Fruit fly (Drosophila melanogaster) whole organism, embryonic: Measurements from ENCODE around the gene RpL34b.

ENCODE experiments used
- Blimp-1 ChIP-seq: fragments of 200-800 bp; sonication (Bioruptor generic); optimal IDR thresholded peaks from 3 replicates; lab custom pipeline; 2018; ENCODE audit warnings: missing biosample characterization, missing genetic modification characterization, mild to moderate bottlenecking, moderate library complexity, missing genetic modification reagents
- CG11560 ChIP-seq: fragments of 200-800 bp; sonication (Bioruptor generic); IDR thresholded peaks from 3 replicates; pipeline ENCODE4 v1.3.6; 2022; ENCODE audit warnings: missing biosample characterization, missing genetic modification characterization
- CG11696 ChIP-seq: fragments of 200-800 bp; sonication (Bioruptor generic); IDR thresholded peaks from 2 replicates; pipeline ENCODE4 v1.3.6; 2022; ENCODE audit warnings: missing biosample characterization, missing genetic modification characterization
- CG34376 ChIP-seq: fragments of 200-800 bp; sonication (Bioruptor generic); optimal IDR thresholded peaks from 2 replicates; lab custom pipeline; 2018; ENCODE audit warnings: missing biosample characterization, mild to moderate bottlenecking, missing genetic modification characterization
- CG6683 ChIP-seq: fragments of 200-800 bp; sonication (Bioruptor generic); optimal IDR thresholded peaks from 2 replicates; lab custom pipeline; 2017; ENCODE audit warnings: missing biosample characterization, mild to moderate bottlenecking, missing genetic modification characterization, missing genetic modification reagents
- CG6791 ChIP-seq: fragments of 200-800 bp; sonication (Bioruptor generic); IDR thresholded peaks from 3 replicates; pipeline ENCODE4 v1.3.6; 2022; ENCODE audit warnings: missing biosample characterization, missing genetic modification characterization; ENCODE audit not compliant: partially characterized antibody
- CG6813 ChIP-seq: fragments of 200-800 bp; sonication (Bioruptor generic); optimal IDR thresholded peaks from 2 replicates; lab custom pipeline; 2017; ENCODE audit warnings: missing biosample characterization, missing genetic modification characterization, mild to moderate bottlenecking, moderate library complexity, missing genetic modification reagents
- CG8281 ChIP-seq: fragments of 200-800 bp; sonication (Bioruptor generic); optimal IDR thresholded peaks from 2 replicates; lab custom pipeline; 2018; ENCODE audit warnings: missing biosample characterization, mild to moderate bottlenecking, missing genetic modification characterization, moderate library complexity
- CG9797 ChIP-seq: fragments of 200-800 bp; sonication (Bioruptor generic); optimal IDR thresholded peaks from 3 replicates; lab custom pipeline; 2018; ENCODE audit warnings: missing biosample characterization, mild to moderate bottlenecking, missing genetic modification characterization
- CG9876 ChIP-seq: fragments of 200-800 bp; sonication (Bioruptor generic); optimal IDR thresholded peaks from 2 replicates; lab custom pipeline; 2016; ENCODE audit warnings: missing biosample characterization, missing genetic modification characterization
- Hr78 ChIP-seq, 2 experiments: fragments of 200-800 bp in 1 of 2; fragments of >200 bp in 1 of 2; sonication (Bioruptor generic) in 1 of 2; optimal IDR thresholded peaks; 2 replicates each; lab custom pipeline; 2017 to 2019; ENCODE audit warnings: missing biosample characterization in 2 of 2, missing genetic modification characterization in 2 of 2, mild to moderate bottlenecking in 1 of 2, moderate library complexity in 1 of 2
- Hsf ChIP-seq: fragments of 200-800 bp; sonication (Bioruptor generic); optimal IDR thresholded peaks from 3 replicates; lab custom pipeline; 2016; ENCODE audit warnings: missing biosample characterization, missing genetic modification characterization
- Med ChIP-seq: fragments of 200-800 bp; sonication (Bioruptor generic); peaks from one replicate; lab custom pipeline; 2016; ENCODE audit warnings: missing biosample characterization, missing genetic modification characterization, mild to moderate bottlenecking, inconsistent platforms, moderate library complexity
- NFAT ChIP-seq: fragments of 200-800 bp; sonication (Bioruptor generic); IDR thresholded peaks from 2 replicates; pipeline ENCODE4 v1.3.6; 2022; ENCODE audit warnings: missing biosample characterization, missing genetic modification characterization
- PHDP ChIP-seq: fragments of 200-800 bp; sonication (Bioruptor generic); optimal IDR thresholded peaks from 3 replicates; lab custom pipeline; 2018; ENCODE audit warnings: missing biosample characterization, mild to moderate bottlenecking, missing genetic modification characterization, moderate library complexity
- Pdp1 ChIP-seq, 2 experiments: fragments of 200-800 bp; sonication (Bioruptor generic); optimal IDR thresholded peaks; 3 replicates each; lab custom pipeline; 2016; ENCODE audit warnings: missing biosample characterization in 2 of 2, missing genetic modification characterization in 2 of 2, mild to moderate bottlenecking in 1 of 2, moderate library complexity in 1 of 2
- Rfx ChIP-seq: fragments of 200-800 bp; sonication (Bioruptor generic); IDR thresholded peaks from 2 replicates; pipeline ENCODE4 v1.3.6; 2022; ENCODE audit warnings: missing biosample characterization, missing genetic modification characterization
- Side ChIP-seq: fragments of 200-800 bp; sonication (Bioruptor generic); optimal IDR thresholded peaks from 2 replicates; lab custom pipeline; 2016; ENCODE audit warnings: missing biosample characterization, missing genetic modification characterization
- amos ChIP-seq: fragments of 200-800 bp; sonication (Bioruptor generic); IDR thresholded peaks from 2 replicates; pipeline ENCODE4 v1.3.6; 2022; ENCODE audit warnings: missing biosample characterization, missing genetic modification characterization; ENCODE audit not compliant: partially characterized antibody
- cad ChIP-seq: fragments of >200 bp; optimal IDR thresholded peaks from 2 replicates; lab custom pipeline; 2017; ENCODE audit warnings: missing biosample characterization, missing genetic modification characterization
- cas ChIP-seq: fragments of 200-800 bp; sonication (Bioruptor generic); IDR thresholded peaks from 2 replicates; pipeline ENCODE4 v1.3.6; 2022; ENCODE audit warnings: missing biosample characterization, missing genetic modification characterization
- cg ChIP-seq: fragments of 200-800 bp; sonication (Bioruptor generic); optimal IDR thresholded peaks from 3 replicates; lab custom pipeline; 2019; ENCODE audit warnings: missing biosample characterization, mild to moderate bottlenecking, missing genetic modification characterization, moderate library complexity
- ci ChIP-seq: fragments of 200-800 bp; sonication (Bioruptor generic); IDR thresholded peaks from 3 replicates; pipeline ENCODE4 v1.3.6; 2022; ENCODE audit warnings: missing biosample characterization, missing genetic modification characterization
- eve ChIP-seq, 2 experiments: fragments of >200 bp; optimal IDR thresholded peaks; 2 replicates each; lab custom pipeline; 2017; ENCODE audit warnings: missing biosample characterization in 2 of 2, missing genetic modification characterization in 2 of 2
- exex ChIP-seq: fragments of 200-800 bp; sonication (Bioruptor generic); optimal IDR thresholded peaks from 4 replicates; lab custom pipeline; 2018; ENCODE audit warnings: missing biosample characterization, mild to moderate bottlenecking, missing genetic modification characterization, moderate library complexity
- jigr1 ChIP-seq: fragments of 200-800 bp; sonication (Bioruptor generic); IDR thresholded peaks from 3 replicates; pipeline ENCODE4 v1.3.6; 2022; ENCODE audit warnings: missing biosample characterization, missing genetic modification characterization
- jing ChIP-seq: fragments of 200-800 bp; sonication (Bioruptor generic); optimal IDR thresholded peaks from 2 replicates; lab custom pipeline; 2018; ENCODE audit warnings: missing biosample characterization, mild to moderate bottlenecking, missing genetic modification characterization
- lbe ChIP-seq: fragments of 200-800 bp; sonication (Bioruptor generic); optimal IDR thresholded peaks from 2 replicates; lab custom pipeline; 2016; ENCODE audit warnings: missing biosample characterization, mild to moderate bottlenecking, missing genetic modification characterization
- nom ChIP-seq: fragments of 200-800 bp; sonication (Bioruptor generic); optimal IDR thresholded peaks from 2 replicates; lab custom pipeline; 2017; ENCODE audit warnings: missing biosample characterization, missing genetic modification characterization, mild to moderate bottlenecking, moderate library complexity, missing genetic modification reagents
- phol ChIP-seq: fragments of 200-800 bp; sonication (Bioruptor generic); optimal IDR thresholded peaks from 3 replicates; lab custom pipeline; 2018; ENCODE audit warnings: missing biosample characterization, mild to moderate bottlenecking, missing genetic modification characterization, moderate library complexity
- sna ChIP-seq: fragments of 200-800 bp; sonication (Bioruptor generic); IDR thresholded peaks from 2 replicates; pipeline ENCODE4 v1.3.6; 2022; ENCODE audit warnings: missing biosample characterization, missing genetic modification characterization; ENCODE audit not compliant: partially characterized antibody
- so ChIP-seq: fragments of 200-800 bp; sonication (Bioruptor generic); IDR thresholded peaks from 3 replicates; pipeline ENCODE4 v1.3.6; 2022; ENCODE audit warnings: missing biosample characterization, missing genetic modification characterization
- sob ChIP-seq: fragments of 200-800 bp; sonication (Bioruptor generic); IDR thresholded peaks from 2 replicates; pipeline ENCODE4 v1.3.6; 2022; ENCODE audit warnings: missing biosample characterization, missing genetic modification characterization
- sug ChIP-seq: fragments of 200-800 bp; optimal IDR thresholded peaks from 2 replicates; lab custom pipeline; 2019; ENCODE audit warnings: missing biosample characterization, mild to moderate bottlenecking, missing genetic modification characterization, moderate library complexity

RpL34b gene

dm6 chr3R:9370413-9370812, 30.6 kb downstream of the RpL34b start (continued):
- TF ChIP-seq CG9797 (GFP tag; lab: Kevin White, UChicago), result no peak
- peak; percentile 44 for TF ChIP-seq phol
- TF ChIP-seq CG6683 (GFP tag; lab: Kevin White, UChicago), result no peak
- peak; percentile 33 for TF ChIP-seq Blimp-1 (GFP tag; lab: Kevin White, UChicago)
- peak; percentile 49 for TF ChIP-seq sug
- TF ChIP-seq jing (GFP tag; lab: Kevin White, UChicago), result no peak
- TF ChIP-seq CG11560, result no peak
- TF ChIP-seq sna (GFP tag; lab: Robert Waterston, UW), result no peak
- no peak for TF ChIP-seq eve (GFP tag; optimal IDR thresholded peaks at IDR 0.05; lab: Kevin White, UChicago)

dm6 chr3R:9365893-9366500, 35.0 kb downstream of the RpL34b start:
- no peak for TF ChIP-seq cas (GFP tag; lab: Robert Waterston, UW)
- no peak for TF ChIP-seq CG8281
- peak; percentile 5 for TF ChIP-seq CG6813
- TF ChIP-seq Side (GFP tag; lab: Kevin White, UChicago), result no peak
- TF ChIP-seq jigr1 (GFP tag; lab: Robert Waterston, UW), result no peak
- TF ChIP-seq lbe (GFP tag; lab: Kevin White, UChicago), result peak; percentile 12
- TF ChIP-seq nom (GFP tag; lab: Kevin White, UChicago), result peak; percentile 52
- no peak for TF ChIP-seq CG9876 (GFP tag; lab: Kevin White, UChicago)
- no peak for TF ChIP-seq Hr78 (GFP tag; optimal IDR thresholded peaks at IDR 0.05; lab: Kevin White, UChicago)
- peak in 1 of 2 experiments; percentile 20 for TF ChIP-seq Pdp1 (GFP tag; optimal IDR thresholded peaks at IDR 0.05; lab: Kevin White, UChicago)
- TF ChIP-seq exex (tag; lab: Kevin White, UChicago), result peak; percentile 98
- TF ChIP-seq CG34376 (GFP tag; lab: Kevin White, UChicago), result peak; percentile 18

dm6 chr3R:9365121-9365520, 35.9 kb downstream of the RpL34b start, which contains the start of gene Srr:
Gene Srr (plus strand): TSS chr3R:9365398.
- TF ChIP-seq amos (GFP tag; lab: Robert Waterston, UW) (no peak), Med (peak; percentile 16), Hsf (GFP tag; lab: Kevin White, UChicago) (no peak), cad (GFP tag; lab: Kevin White, UChicago) (peak; percentile 2), PHDP (no peak), cg (no peak), CG6791 (GFP tag; lab: Robert Waterston, UW) (no peak), sug (no peak), NFAT (GFP tag; lab: Robert Waterston, UW) (no peak), so (GFP tag; lab: Robert Waterston, UW) (no peak), CG11696 (GFP tag; lab: Robert Waterston, UW) (no peak)

dm6 chr3R:9363066-9363719, 37.8 kb downstream of the RpL34b start, which contains the start of gene CG18473:
Gene CG18473 (plus strand): TSS chr3R:9363305.
- TF ChIP-seq Hr78 (GFP tag; optimal IDR thresholded peaks at IDR 0.05; lab: Kevin White, UChicago) (peak in 1 of 2 experiments; percentile 58), sob (peak; percentile 43; the same call in 1 of the 2 replicates), Med (peak; percentile 10), ci (no peak; the same call in 2 of the 3 replicates), Rfx (no peak)
- TF ChIP-seq, all 482 proteins: peak for 3
